Worm (Caenorhabditis elegans): ENCODE measurements around the gene chhy-1.

Gene chhy-1

ce11 chrII:8581700-8582099, 35.7 kb downstream of the chhy-1 start, which contains the start of gene arl-1:
Gene arl-1, plus strand, starts transcription at chrII:8582000.
- TF ChIP-seq sptf-1 (tag; optimal IDR thresholded peaks at IDR 0.05) = no peak
- no peak for TF ChIP-seq ets-5 (GFP tag; IDR thresholded peaks at IDR 0.05)
- no peak for TF ChIP-seq unc-30 (tag; optimal IDR thresholded peaks at IDR 0.05)
- TF ChIP-seq Y116A8C.19 (tag; optimal IDR thresholded peaks at IDR 0.05; ENCODE audit: borderline replicate concordance) = no peak
- no peak for TF ChIP-seq nhr-84 (tag; optimal IDR thresholded peaks at IDR 0.05)
- TF ChIP-seq snu-23 (GFP tag; optimal IDR thresholded peaks at IDR 0.05) = no peak
- TF ChIP-seq jun-1 (tag; optimal IDR thresholded peaks at IDR 0.05) = no peak

ce11 chrII:8577509-8578099, 39.8 kb downstream of the chhy-1 start, which contains the start of gene F54C9.9:
Gene F54C9.9, plus strand, starts transcription at chrII:8578049.
- TF ChIP-seq lin-14 (GFP tag; optimal IDR thresholded peaks at IDR 0.05) (peak; percentile 30), mab-9 (GFP tag; IDR thresholded peaks at IDR 0.05) (no peak), ztf-4 (tag; optimal IDR thresholded peaks at IDR 0.05) (no peak), dpl-1 (GFP tag; optimal IDR thresholded peaks at IDR 0.05) (peak; percentile 21 to 44 (median 26)), lin-35 (GFP tag; optimal IDR thresholded peaks at IDR 0.05) (peak; percentile 5 to 64), nhr-28 (tag; optimal IDR thresholded peaks at IDR 0.05) (no peak), efl-1 (optimal IDR thresholded peaks at IDR 0.05) (peak; percentile 7 to 32), efl-1 (GFP tag; optimal IDR thresholded peaks at IDR 0.05 in 1 of 2) (peak; percentile 29 to 87), nhr-71 (tag; optimal IDR thresholded peaks at IDR 0.05) (peak; percentile 7), lsy-2 (tag; optimal IDR thresholded peaks at IDR 0.05) (peak in 1 of 2 experiments; percentile 66), xbp-1 (tag; optimal IDR thresholded peaks at IDR 0.05) (no peak), C16A3.4 (tag; optimal IDR thresholded peaks at IDR 0.05) (peak; percentile 33), fos-1 (tag; optimal IDR thresholded peaks at IDR 0.05) (no peak), ceh-82 (tag; optimal IDR thresholded peaks at IDR 0.05) (no peak), F16B12.6 (tag; optimal IDR thresholded peaks at IDR 0.05) (peak; percentile 1), blmp-1 (tag; optimal IDR thresholded peaks at IDR 0.05) (peak; percentile 49), ztf-11 (tag; optimal IDR thresholded peaks at IDR 0.05) (no peak), Y116A8C.19 (tag; optimal IDR thresholded peaks at IDR 0.05; ENCODE audit: borderline replicate concordance) (no peak), nhr-20 (tag; optimal IDR thresholded peaks at IDR 0.05) (no peak), aly-2 (tag; optimal IDR thresholded peaks at IDR 0.05) (no peak), ama-1 (optimal IDR thresholded peaks at IDR 0.05) (no peak), fkh-10 (GFP tag; optimal IDR thresholded peaks at IDR 0.05) (no peak), lir-3 (tag; optimal IDR thresholded peaks at IDR 0.05; ENCODE audit: poor library complexity) (no peak), snu-23 (GFP tag; optimal IDR thresholded peaks at IDR 0.05) (peak; percentile 10), aha-1 (tag; optimal IDR thresholded peaks at IDR 0.05) (no peak), isw-1 (GFP tag; IDR thresholded peaks at IDR 0.05) (no peak)

- TF ChIP-seq mdl-1 (tag; optimal IDR thresholded peaks at IDR 0.05) (no peak), skn-1 (tag; optimal IDR thresholded peaks at IDR 0.05) (no peak), ces-1 (GFP tag; optimal IDR thresholded peaks at IDR 0.05) (no peak), mep-1 (tag; optimal IDR thresholded peaks at IDR 0.05) (no peak), pag-3 (tag; optimal IDR thresholded peaks at IDR 0.05; ENCODE audit: borderline replicate concordance, insufficient read depth) (no peak), pax-3 (tag; optimal IDR thresholded peaks at IDR 0.05) (no peak), dsc-1 (tag; optimal IDR thresholded peaks at IDR 0.05) (no peak), efl-3 (GFP tag; optimal IDR thresholded peaks at IDR 0.05) (no peak), ztf-11 (tag; optimal IDR thresholded peaks at IDR 0.05) (no peak), F16B12.6 (tag; optimal IDR thresholded peaks at IDR 0.05) (no peak), hlh-17 (GFP tag; optimal IDR thresholded peaks at IDR 0.05; ENCODE audit: borderline replicate concordance) (no peak), ceh-82 (tag; optimal IDR thresholded peaks at IDR 0.05) (no peak), aha-1 (tag; optimal IDR thresholded peaks at IDR 0.05) (no peak)
These were observed 42.2 kb downstream of the chhy-1 start, which contains the start of gene puf-5 for ce11 chrII:8575184-8575583. Gene puf-5, plus strand, starts transcription at chrII:8575541.

All from whole organism, L1 larva.